Worm (Caenorhabditis elegans): ENCODE data around the gene F11G11.13.

ce11 chrII:4827734-4828609 is 48.0 kb downstream of the F11G11.13 start, which contains the start of the genes fbxb-88 and tbck-1:
- TF ChIP-seq ceh-82 (tag; optimal IDR thresholded peaks at IDR 0.05) (no peak), lin-15B (tag; optimal IDR thresholded peaks at IDR 0.05) (peak; percentile 40), snpc-4 (tag; optimal IDR thresholded peaks at IDR 0.05) (no peak), nhr-237 (tag; optimal IDR thresholded peaks at IDR 0.05) (no peak), jun-1 (tag; optimal IDR thresholded peaks at IDR 0.05) (no peak), ZK546.5 (tag; optimal IDR thresholded peaks at IDR 0.05) (no peak), nhr-77 (tag; optimal IDR thresholded peaks at IDR 0.05) (no peak), nhr-11 (tag; optimal IDR thresholded peaks at IDR 0.05) (no peak), elt-2 (tag; optimal IDR thresholded peaks at IDR 0.05) (no peak), pqm-1 (tag; optimal IDR thresholded peaks at IDR 0.05) (no peak), mdl-1 (tag; optimal IDR thresholded peaks at IDR 0.05) (no peak)

Measured in whole organism, L3 larva.